Worm (Caenorhabditis elegans): ENCODE data around the gene T08B6.4.

T08B6.4 gene

ce11 chrIV:4864524-4864923, 41.0 kb upstream of the T08B6.4 start:
- TF ChIP-seq ztf-25 (GFP tag; IDR thresholded peaks at IDR 0.05), result 0 out of 2 replicates have a peak, but pooled peaks have one; percentile 67
- peak; percentile 21; the same call in 1 of the 2 replicates for TF ChIP-seq ekl-4 (GFP tag; IDR thresholded peaks at IDR 0.05)
- TF ChIP-seq F55B11.4 (tag; optimal IDR thresholded peaks at IDR 0.05; ENCODE audit: borderline replicate concordance, insufficient read depth), result no peak
- TF ChIP-seq D2030.7 (GFP tag; IDR thresholded peaks at IDR 0.05), result peak; percentile 53; the same call in 1 of the 2 replicates
- TF ChIP-seq mxl-1 (tag; optimal IDR thresholded peaks at IDR 0.05), result no peak
- 0 out of 2 replicates have a peak, but pooled peaks have one; percentile 43 for TF ChIP-seq attf-6 (GFP tag; IDR thresholded peaks at IDR 0.05)
- no peak for TF ChIP-seq sdz-38 (tag; optimal IDR thresholded peaks at IDR 0.05)
- no peak for TF ChIP-seq nfyb-1 (GFP tag; IDR thresholded peaks at IDR 0.05)
- peak; percentile 33 for TF ChIP-seq die-1 (tag; optimal IDR thresholded peaks at IDR 0.05)
- peak; percentile 50 for TF ChIP-seq rpc-1 (optimal IDR thresholded peaks at IDR 0.05)
- TF ChIP-seq rpc-1 (tag; optimal IDR thresholded peaks at IDR 0.05), result peak; percentile 82
- TF ChIP-seq snpc-4 (GFP tag; optimal IDR thresholded peaks at IDR 0.05), result peak; percentile 70
- TF ChIP-seq snpc-4 (tag; optimal IDR thresholded peaks at IDR 0.05), result peak; percentile 77 to 92 (median 86)
- 0 out of 2 replicates have a peak, but pooled peaks have one; percentile 34 for TF ChIP-seq hsf-1 (GFP tag; IDR thresholded peaks at IDR 0.05)
- no peak for TF ChIP-seq ZK185.1 (tag; optimal IDR thresholded peaks at IDR 0.05; ENCODE audit: poor library complexity, severe bottlenecking)
- peak; percentile 80 for TF ChIP-seq tbp1 (GFP tag; optimal IDR thresholded peaks at IDR 0.05)
- TF ChIP-seq him-1 (tag; optimal IDR thresholded peaks at IDR 0.05), result peak; percentile 31
- peak; percentile 46 for TF ChIP-seq snpc-3.4 (tag; optimal IDR thresholded peaks at IDR 0.05)
- peak; percentile 88 for TF ChIP-seq snpc-1.1 (tag; optimal IDR thresholded peaks at IDR 0.05; ENCODE audit: insufficient read depth)
- no peak for TF ChIP-seq nhr-80 (tag; optimal IDR thresholded peaks at IDR 0.05)
- peak; percentile 48 for TF ChIP-seq B0261.1 (tag; optimal IDR thresholded peaks at IDR 0.05)

- TF ChIP-seq T26A5.8 (tag; optimal IDR thresholded peaks at IDR 0.05), result no peak
- TF ChIP-seq ama-1 (optimal IDR thresholded peaks at IDR 0.05), result no peak
- no peak for TF ChIP-seq ama-1 (GFP tag; optimal IDR thresholded peaks at IDR 0.05)
- TF ChIP-seq B0261.1 (tag; optimal IDR thresholded peaks at IDR 0.05), result no peak
- TF ChIP-seq ekl-4 (GFP tag; IDR thresholded peaks at IDR 0.05), result no peak
- TF ChIP-seq B0019.2 (GFP tag; conservative IDR thresholded peaks at IDR 0.05), result no peak
- TF ChIP-seq hmg-1.2 (GFP tag; IDR thresholded peaks at IDR 0.05), result no peak
- TF ChIP-seq snpc-4 (GFP tag; optimal IDR thresholded peaks at IDR 0.05), result no peak
- peak in 1 of 4 experiments; percentile 64 for TF ChIP-seq snpc-4 (tag; optimal IDR thresholded peaks at IDR 0.05)
- TF ChIP-seq Y67H2A.10 (GFP tag; conservative IDR thresholded peaks at IDR 0.05), result no peak
- no peak for TF ChIP-seq dpl-1 (GFP tag; optimal IDR thresholded peaks at IDR 0.05)
- no peak for TF ChIP-seq madf-3 (GFP tag; IDR thresholded peaks at IDR 0.05)
- TF ChIP-seq mes-4 (tag; optimal IDR thresholded peaks at IDR 0.05), result no peak
- no peak for TF ChIP-seq ceh-79 (tag; optimal IDR thresholded peaks at IDR 0.05)
- no peak for TF ChIP-seq die-1 (tag; optimal IDR thresholded peaks at IDR 0.05)
- no peak for TF ChIP-seq lin-54 (GFP tag; optimal IDR thresholded peaks at IDR 0.05)
- no peak for TF ChIP-seq rpc-1 (optimal IDR thresholded peaks at IDR 0.05)
- TF ChIP-seq rpc-1 (tag; optimal IDR thresholded peaks at IDR 0.05), result peak; percentile 60
- TF ChIP-seq nhr-90 (tag; optimal IDR thresholded peaks at IDR 0.05), result no peak
- TF ChIP-seq somi-1 (GFP tag; optimal IDR thresholded peaks at IDR 0.05), result no peak
- no peak for TF ChIP-seq ztf-28 (GFP tag; IDR thresholded peaks at IDR 0.05)
These were observed 38.9 kb upstream of the T08B6.4 start for ce11 chrIV:4866599-4866998.

- TF ChIP-seq mcd-1 (GFP tag; IDR thresholded peaks at IDR 0.05) (no peak), ZK185.1 (tag; optimal IDR thresholded peaks at IDR 0.05; ENCODE audit: poor library complexity, severe bottlenecking) (no peak), efl-1 (GFP tag; optimal IDR thresholded peaks at IDR 0.05) (no peak), ccch-3 (GFP tag; optimal IDR thresholded peaks at IDR 0.05) (no peak), ztf-18 (tag; optimal IDR thresholded peaks at IDR 0.05) (no peak), ekl-4 (GFP tag; IDR thresholded peaks at IDR 0.05) (no peak), ceh-91 (GFP tag; IDR thresholded peaks at IDR 0.05) (no peak), F57C9.4 (tag; optimal IDR thresholded peaks at IDR 0.05) (no peak), hlh-26 (GFP tag; conservative IDR thresholded peaks at IDR 0.05) (no peak), madf-3 (GFP tag; IDR thresholded peaks at IDR 0.05) (no peak), lin-40 (tag; optimal IDR thresholded peaks at IDR 0.05) (no peak), dox-1 (GFP tag; IDR thresholded peaks at IDR 0.05) (no peak), ztf-25 (GFP tag; IDR thresholded peaks at IDR 0.05) (no peak)
These were observed 37.9 kb upstream of the T08B6.4 start, which contains the start of gene str-172 for ce11 chrIV:4867610-4868009. Gene str-172 (minus strand): TSS chrIV:4867710.
